Fruit fly (Drosophila melanogaster) whole organism, adult: Measurements from ENCODE around the gene COX6CL.

Experiments used
- CG14711 ChIP-seq: fragments of 200-800 bp; sonication (Bioruptor generic); optimal IDR thresholded peaks from 2 replicates; lab custom pipeline; 2018; ENCODE audit warnings: missing biosample characterization, mild to moderate bottlenecking, missing genetic modification characterization, moderate library complexity
- CG1620 ChIP-seq: fragments of 200-800 bp; sonication (Bioruptor generic); optimal IDR thresholded peaks from 2 replicates; lab custom pipeline; 2016; ENCODE audit warnings: missing biosample characterization, missing genetic modification characterization
- CG5204 ChIP-seq: fragments of 200-800 bp; sonication (Bioruptor generic); optimal IDR thresholded peaks from 2 replicates; lab custom pipeline; 2016; ENCODE audit warnings: missing biosample characterization, missing genetic modification characterization
- CG7101 ChIP-seq: fragments of 200-800 bp; sonication (Bioruptor generic); optimal IDR thresholded peaks from 2 replicates; lab custom pipeline; 2018; ENCODE audit warnings: missing biosample characterization, mild to moderate bottlenecking, missing genetic modification characterization, moderate library complexity
- Clk ChIP-seq: fragments of 200-800 bp; sonication (Bioruptor generic); optimal IDR thresholded peaks from 2 replicates; lab custom pipeline; 2017; ENCODE audit warnings: missing biosample characterization, missing genetic modification characterization
- Crg-1 ChIP-seq: fragments of 200-800 bp; sonication (Bioruptor generic); optimal IDR thresholded peaks from 2 replicates; lab custom pipeline; 2016; ENCODE audit warnings: missing biosample characterization, missing genetic modification characterization
- Hr96 ChIP-seq: fragments of 200-800 bp; sonication (Bioruptor generic); optimal IDR thresholded peaks from 2 replicates; lab custom pipeline; 2016; ENCODE audit warnings: missing biosample characterization, missing genetic modification characterization
- Mnt ChIP-seq: fragments of 200-800 bp; sonication (Bioruptor generic); optimal IDR thresholded peaks from 2 replicates; lab custom pipeline; 2016; ENCODE audit warnings: missing biosample characterization, mild to moderate bottlenecking, missing genetic modification characterization
- bab1 ChIP-seq: fragments of 200-800 bp; sonication (Bioruptor generic); optimal IDR thresholded peaks from 3 replicates; lab custom pipeline; 2019; ENCODE audit warnings: missing biosample characterization, mild to moderate bottlenecking, missing genetic modification characterization, moderate library complexity
- cic ChIP-seq: fragments of 200-800 bp; sonication (Bioruptor generic); optimal IDR thresholded peaks from 2 replicates; lab custom pipeline; 2017; ENCODE audit warnings: missing biosample characterization, mild to moderate bottlenecking, missing genetic modification characterization, moderate library complexity
- cnc ChIP-seq, 2 experiments: fragments of >200 bp; optimal IDR thresholded peaks; 2 replicates each; lab custom pipeline; 2017
- kay ChIP-seq: fragments of 200-800 bp; sonication (Bioruptor generic); peaks from one replicate; lab custom pipeline; 2016; ENCODE audit warnings: missing biosample characterization, missing genetic modification characterization, borderline replicate concordance
- pad ChIP-seq: fragments of 200-800 bp; sonication (Bioruptor generic); optimal IDR thresholded peaks from 3 replicates; lab custom pipeline; 2017; ENCODE audit warnings: missing biosample characterization, missing genetic modification characterization, mild to moderate bottlenecking, moderate library complexity, missing genetic modification reagents
- toe ChIP-seq: fragments of 200-800 bp; sonication (Bioruptor generic); optimal IDR thresholded peaks from 2 replicates; lab custom pipeline; 2016; ENCODE audit warnings: missing biosample characterization, missing genetic modification characterization

COX6CL gene

DNA sequence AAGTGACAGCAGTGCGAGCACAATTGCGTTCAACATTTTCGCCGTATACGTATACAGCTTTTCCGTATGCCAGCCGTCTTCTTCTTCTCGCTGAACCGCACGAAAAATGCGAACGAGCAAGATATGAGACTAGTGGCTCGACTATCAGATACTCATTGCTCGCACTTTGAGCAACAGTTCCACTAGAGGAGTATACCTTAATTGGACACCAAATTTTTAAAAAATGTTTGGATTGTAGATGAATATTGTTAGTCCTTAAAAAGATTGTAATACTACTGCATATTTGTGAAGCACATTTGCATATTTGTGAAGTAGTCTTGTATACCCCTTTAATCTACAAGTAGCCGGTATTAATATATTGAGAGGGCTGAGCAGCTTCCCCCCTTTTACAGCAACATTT lies 40.1 kb downstream of the COX6CL start:
- TF ChIP-seq cnc (optimal IDR thresholded peaks at IDR 0.05; lab: Kevin White, UChicago) (no peak), toe (no peak), CG7101 (no peak), kay (no peak), Mnt (GFP tag; lab: Kevin White, UChicago) (no peak)

dm6 chr2L:5772262-5772661 lies 46.0 kb downstream of the COX6CL start:
- TF ChIP-seq pad (GFP tag; lab: Kevin White, UChicago) (no peak), cic (GFP tag; lab: Kevin White, UChicago) (peak; percentile 12)

DNA sequence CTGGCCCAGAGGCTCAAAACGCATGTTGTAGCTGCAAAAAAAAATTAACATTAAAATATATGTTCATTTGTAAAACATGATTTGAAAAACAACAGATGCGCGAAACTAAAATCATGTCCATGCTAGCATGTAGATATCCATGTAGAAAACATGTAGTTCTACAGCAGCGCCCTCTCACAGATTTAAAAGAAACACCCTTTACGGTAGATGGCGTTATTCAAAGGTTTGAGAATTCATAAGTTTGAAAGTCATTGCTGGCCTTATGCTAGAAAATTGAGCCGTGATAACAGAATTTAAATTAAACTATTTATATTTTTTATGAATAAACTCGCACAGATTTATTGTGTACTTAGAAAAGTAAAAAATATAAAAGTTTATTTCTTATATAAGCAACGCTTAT lies 47.1 kb downstream of the COX6CL start:
- TF ChIP-seq bab1 (peak; percentile 9), Mnt (GFP tag; lab: Kevin White, UChicago) (no peak), CG5204 (GFP tag; lab: Kevin White, UChicago) (peak; percentile 9), kay (no peak), pad (GFP tag; lab: Kevin White, UChicago) (no peak), Hr96 (peak; percentile 8), Clk (GFP tag; lab: Kevin White, UChicago) (no peak), Crg-1 (GFP tag; lab: Kevin White, UChicago) (no peak), CG14711 (tag; lab: Kevin White, UChicago) (no peak), CG1620 (GFP tag; lab: Kevin White, UChicago) (peak; percentile 15), toe (no peak)
